Worm (Caenorhabditis elegans) whole organism, L4 larva: ENCODE measurements around the gene ZC250.4.
"Not testable (repeated sequence)": the region's sequence is repeated elsewhere in the genome, so short reads cannot be mapped to it uniquely, and the experiment has no call there.

ENCODE experiments used
- F44E2.7 ChIP-seq: fragments of 200-800 bp; sonication (Bioruptor generic); IDR thresholded peaks from 2 replicates; pipeline ENCODE4 v2.1.2; 2022; ENCODE audit warnings: missing genetic modification characterization, missing compliant biosample characterization
- F49E8.2 ChIP-seq: sonication (generic microtip); optimal IDR thresholded peaks from 2 replicates; lab custom pipeline; 2016; ENCODE audit warnings: missing compliant biosample characterization, mild to moderate bottlenecking, missing genetic modification characterization, borderline replicate concordance
- T20F7.1 ChIP-seq: fragments of 200-800 bp; sonication (Bioruptor generic); optimal IDR thresholded peaks from 2 replicates; lab custom pipeline; 2018; ENCODE audit warnings: mild to moderate bottlenecking, missing genetic modification characterization, missing compliant biosample characterization
- T26A8.4 ChIP-seq: fragments of 200-800 bp; sonication (Bioruptor generic); IDR thresholded peaks from 2 replicates; pipeline ENCODE4 v1.3.6; 2022; ENCODE audit warnings: missing genetic modification characterization, missing compliant biosample characterization
- Y48G9A.11 ChIP-seq: fragments of 200-800 bp; sonication (Bioruptor generic); IDR thresholded peaks from 2 replicates; pipeline ENCODE4 v1.3.6; 2022; ENCODE audit warnings: missing genetic modification reagents, missing genetic modification characterization, missing compliant biosample characterization
- ZK337.2 ChIP-seq: fragments of 200-800 bp; sonication (Bioruptor generic); IDR thresholded peaks from 2 replicates; pipeline ENCODE4 v1.3.6; 2022; ENCODE audit warnings: missing genetic modification reagents, missing genetic modification characterization, missing compliant biosample characterization
- aha-1 ChIP-seq: fragments of 150-350 bp; peaks from one replicate; lab custom pipeline; 2014; ENCODE audit warnings: missing biosample characterization, missing genetic modification characterization
- arid-1 ChIP-seq: fragments of 200-800 bp; sonication (Bioruptor generic); conservative IDR thresholded peaks from 2 replicates; pipeline ENCODE4 v1.3.6; 2022; ENCODE audit warnings: missing genetic modification reagents, missing genetic modification characterization, missing compliant biosample characterization
- ceh-20 ChIP-seq: fragments of 200-800 bp; sonication (Bioruptor generic); IDR thresholded peaks from 2 replicates; pipeline ENCODE4 v1.3.6; 2022; ENCODE audit warnings: missing genetic modification reagents, missing genetic modification characterization, missing compliant biosample characterization
- ceh-44 ChIP-seq: fragments of 200-800 bp; sonication (Bioruptor generic); IDR thresholded peaks from 2 replicates; pipeline ENCODE4 v1.3.6; 2022; ENCODE audit warnings: missing genetic modification reagents, missing genetic modification characterization, missing compliant biosample characterization
- ctbp-1 ChIP-seq: fragments of 200-800 bp; sonication (Bioruptor generic); IDR thresholded peaks from 2 replicates; pipeline ENCODE4 v1.3.6; 2022; ENCODE audit warnings: missing genetic modification reagents, missing genetic modification characterization, missing compliant biosample characterization
- daf-16 ChIP-seq, 3 experiments: sonication (generic microtip); optimal IDR thresholded peaks; 2 replicates each; lab custom pipeline; 2016 to 2017; ENCODE audit warnings: missing genetic modification characterization in 3 of 3, missing genetic modification reagents in 3 of 3, mild to moderate bottlenecking in 2 of 3, missing compliant biosample characterization in 2 of 3, missing biosample characterization in 1 of 3, moderate library complexity in 1 of 3
- daf-19 ChIP-seq: fragments of 200-800 bp; sonication (Bioruptor generic); conservative IDR thresholded peaks from 2 replicates; pipeline ENCODE4 v1.3.6; 2022; ENCODE audit warnings: missing genetic modification characterization, missing compliant biosample characterization
- dmd-6 ChIP-seq: fragments of 200-800 bp; sonication (Bioruptor generic); IDR thresholded peaks from 2 replicates; pipeline ENCODE4 v1.3.6; 2022; ENCODE audit warnings: missing genetic modification reagents, missing genetic modification characterization, missing compliant biosample characterization
- dmd-9 ChIP-seq: fragments of 200-800 bp; sonication (Bioruptor generic); IDR thresholded peaks from 2 replicates; pipeline ENCODE4 v1.3.6; 2022; ENCODE audit warnings: missing genetic modification reagents, missing genetic modification characterization, missing compliant biosample characterization
- dpl-1 ChIP-seq: fragments of 150-350 bp; optimal IDR thresholded peaks from 2 replicates; lab custom pipeline; 2014; ENCODE audit warnings: missing biosample characterization, missing genetic modification reagents, missing genetic modification characterization
- dve-1 ChIP-seq: sonication (generic microtip); optimal IDR thresholded peaks from 2 replicates; lab custom pipeline; 2017; ENCODE audit warnings: antibody characterized with exemption, mild to moderate bottlenecking, missing genetic modification characterization, missing compliant biosample characterization; ENCODE audit not compliant: insufficient read depth
- egl-43 ChIP-seq: fragments of 200-800 bp; sonication (Bioruptor generic); IDR thresholded peaks from 2 replicates; pipeline ENCODE4 v1.3.6; 2022; ENCODE audit warnings: missing genetic modification reagents, missing genetic modification characterization, missing compliant biosample characterization
- hif-1 ChIP-seq, 2 experiments: sonication (generic microtip); optimal IDR thresholded peaks; 2 replicates each; lab custom pipeline; 2016 to 2017; ENCODE audit warnings: missing compliant biosample characterization in 2 of 2, missing genetic modification characterization in 2 of 2, missing genetic modification reagents in 2 of 2, missing genotype in 2 of 2, mild to moderate bottlenecking in 1 of 2
- hlh-11 ChIP-seq: fragments of 200-800 bp; sonication (Bioruptor generic); optimal IDR thresholded peaks from 2 replicates; lab custom pipeline; 2018; ENCODE audit warnings: mild to moderate bottlenecking, missing genetic modification characterization, missing compliant biosample characterization
- hlh-30 ChIP-seq: sonication (generic microtip); optimal IDR thresholded peaks from 2 replicates; lab custom pipeline; 2017; ENCODE audit warnings: antibody characterized with exemption, mild to moderate bottlenecking, missing genetic modification characterization, missing compliant biosample characterization; ENCODE audit not compliant: insufficient read depth
- hmg-1.1 ChIP-seq: fragments of 200-800 bp; sonication (Bioruptor generic); IDR thresholded peaks from 2 replicates; pipeline ENCODE4 v1.3.6; 2022; ENCODE audit warnings: missing genetic modification reagents, missing genetic modification characterization, missing compliant biosample characterization
- lim-7 ChIP-seq: fragments of 200-800 bp; sonication (Bioruptor generic); IDR thresholded peaks from 2 replicates; pipeline ENCODE4 v1.3.6; 2022; ENCODE audit warnings: missing genetic modification characterization, missing compliant biosample characterization
- lin-1 ChIP-seq: fragments of 200-800 bp; sonication (Bioruptor generic); IDR thresholded peaks from 2 replicates; pipeline ENCODE4 v1.3.6; 2022; ENCODE audit warnings: missing genetic modification reagents, missing genetic modification characterization, missing compliant biosample characterization
- lin-13 ChIP-seq: fragments of 150-350 bp; optimal IDR thresholded peaks from 2 replicates; lab custom pipeline; 2014; ENCODE audit warnings: missing biosample characterization, missing genetic modification reagents, missing genetic modification characterization
- lin-29 ChIP-seq: fragments of 200-800 bp; sonication (Bioruptor generic); IDR thresholded peaks from 2 replicates; pipeline ENCODE4 v1.3.6; 2022; ENCODE audit warnings: missing genetic modification reagents, missing genetic modification characterization, missing compliant biosample characterization
- lin-38 ChIP-seq: fragments of 200-800 bp; sonication (Bioruptor generic); IDR thresholded peaks from 2 replicates; pipeline ENCODE4 v1.3.6; 2022; ENCODE audit warnings: missing genetic modification reagents, missing genetic modification characterization, missing compliant biosample characterization
- lsy-2 ChIP-seq, 2 experiments: fragments of 150-350 bp in 1 of 2; sonication (generic microtip) in 1 of 2; optimal IDR thresholded peaks; 2 replicates each; lab custom pipeline; 2014 to 2017; ENCODE audit warnings: missing biosample characterization in 2 of 2, missing genetic modification characterization in 2 of 2
- madf-9 ChIP-seq: fragments of 200-800 bp; sonication (Bioruptor generic); conservative IDR thresholded peaks from 2 replicates; pipeline ENCODE4 v1.3.6; 2022; ENCODE audit warnings: missing genetic modification reagents, missing genetic modification characterization, missing compliant biosample characterization
- mdt-29 ChIP-seq: fragments of 200-800 bp; sonication (Bioruptor generic); IDR thresholded peaks from 2 replicates; pipeline ENCODE4 v1.3.6; 2022; ENCODE audit warnings: missing genetic modification reagents, missing genetic modification characterization, missing compliant biosample characterization
- mep-1 ChIP-seq: fragments of 150-350 bp; sonication (generic microtip); optimal IDR thresholded peaks from 3 replicates; lab custom pipeline; 2014; ENCODE audit warnings: missing biosample characterization, missing genetic modification characterization
- mes-2 ChIP-seq: sonication (generic microtip); optimal IDR thresholded peaks from 2 replicates; lab custom pipeline; 2016; ENCODE audit warnings: missing genotype, mild to moderate bottlenecking, missing genetic modification characterization, missing compliant biosample characterization; ENCODE audit not compliant: poor library complexity, severe bottlenecking
- mxl-2 ChIP-seq: fragments of 200-800 bp; sonication (Bioruptor generic); conservative IDR thresholded peaks from 2 replicates; pipeline ENCODE4 v1.3.6; 2022; ENCODE audit warnings: missing genetic modification reagents, missing genetic modification characterization, missing compliant biosample characterization
- nhr-102 ChIP-seq: sonication (generic microtip); optimal IDR thresholded peaks from 2 replicates; lab custom pipeline; 2016; ENCODE audit warnings: mild to moderate bottlenecking, missing genetic modification characterization, moderate library complexity, missing compliant biosample characterization
- nhr-28 ChIP-seq: fragments of 150-350 bp; optimal IDR thresholded peaks from 2 replicates; lab custom pipeline; 2014; ENCODE audit warnings: missing biosample characterization, missing genetic modification characterization
- nhr-41 ChIP-seq: fragments of 200-800 bp; sonication (Bioruptor generic); IDR thresholded peaks from 2 replicates; pipeline ENCODE4 v1.3.6; 2022; ENCODE audit warnings: missing genetic modification reagents, missing genetic modification characterization, missing compliant biosample characterization
- nhr-42 ChIP-seq: fragments of 200-800 bp; sonication (Bioruptor generic); IDR thresholded peaks from 2 replicates; pipeline ENCODE4 v1.3.6; 2022; ENCODE audit warnings: missing genetic modification characterization, missing compliant biosample characterization
- nhr-6 ChIP-seq: fragments of 150-350 bp; optimal IDR thresholded peaks from 2 replicates; lab custom pipeline; 2014; ENCODE audit warnings: missing biosample characterization, missing genetic modification characterization
- pha-4 ChIP-seq, 2 experiments: fragments of 150-350 bp in 1 of 2; fragments of 200-800 bp in 1 of 2; sonication (Bioruptor generic) in 1 of 2; IDR thresholded peaks in 1 of 2; optimal IDR thresholded peaks in 1 of 2; 2 replicates each; pipeline versions ENCODE4 v1.3.6 to Lab custom; 2014 to 2022; ENCODE audit warnings: missing genetic modification characterization in 2 of 2, missing genetic modification reagents in 2 of 2, missing biosample characterization in 1 of 2, missing compliant biosample characterization in 1 of 2
- php-3 ChIP-seq: fragments of 200-800 bp; sonication (Bioruptor generic); IDR thresholded peaks from 2 replicates; pipeline ENCODE4 v1.3.6; 2022; ENCODE audit warnings: missing genetic modification reagents, missing genetic modification characterization, missing compliant biosample characterization
- saeg-2 ChIP-seq: fragments of 200-800 bp; sonication (Bioruptor generic); IDR thresholded peaks from 2 replicates; pipeline ENCODE4 v1.3.6; 2022; ENCODE audit warnings: missing genetic modification reagents, missing genetic modification characterization, missing compliant biosample characterization
- set-16 ChIP-seq: fragments of 200-800 bp; sonication (Bioruptor generic); IDR thresholded peaks from 2 replicates; pipeline ENCODE4 v1.3.6; 2022; ENCODE audit warnings: missing genetic modification reagents, missing genetic modification characterization, missing compliant biosample characterization
- snpc-1.2 ChIP-seq: fragments of 200-800 bp; sonication (Bioruptor generic); IDR thresholded peaks from 2 replicates; pipeline ENCODE4 v1.3.6; 2022; ENCODE audit warnings: missing genetic modification reagents, missing genetic modification characterization, missing compliant biosample characterization
- tra-1 ChIP-seq: fragments of 200-800 bp; sonication (Bioruptor generic); IDR thresholded peaks from 2 replicates; pipeline ENCODE4 v1.3.6; 2022; ENCODE audit warnings: missing genetic modification reagents, missing genetic modification characterization, missing compliant biosample characterization
- unc-130 ChIP-seq: sonication (generic microtip); optimal IDR thresholded peaks from 2 replicates; lab custom pipeline; 2016; ENCODE audit warnings: missing genetic modification reagents, missing genetic modification characterization, missing compliant biosample characterization
- vab-7 ChIP-seq: fragments of 200-800 bp; sonication (Bioruptor generic); IDR thresholded peaks from 2 replicates; pipeline ENCODE4 v1.3.6; 2022; ENCODE audit warnings: missing genetic modification reagents, missing genetic modification characterization, missing compliant biosample characterization
- zfp-3 ChIP-seq: fragments of 200-800 bp; sonication (Bioruptor generic); conservative IDR thresholded peaks from 2 replicates; pipeline ENCODE4 v1.3.6; 2022; ENCODE audit warnings: missing genetic modification reagents, missing genetic modification characterization, missing compliant biosample characterization
- zip-11 ChIP-seq: fragments of 200-800 bp; sonication (Bioruptor generic); IDR thresholded peaks from 2 replicates; pipeline ENCODE4 v1.3.6; 2022; ENCODE audit warnings: missing genetic modification characterization, missing compliant biosample characterization

ZC250.4 gene

DNA sequence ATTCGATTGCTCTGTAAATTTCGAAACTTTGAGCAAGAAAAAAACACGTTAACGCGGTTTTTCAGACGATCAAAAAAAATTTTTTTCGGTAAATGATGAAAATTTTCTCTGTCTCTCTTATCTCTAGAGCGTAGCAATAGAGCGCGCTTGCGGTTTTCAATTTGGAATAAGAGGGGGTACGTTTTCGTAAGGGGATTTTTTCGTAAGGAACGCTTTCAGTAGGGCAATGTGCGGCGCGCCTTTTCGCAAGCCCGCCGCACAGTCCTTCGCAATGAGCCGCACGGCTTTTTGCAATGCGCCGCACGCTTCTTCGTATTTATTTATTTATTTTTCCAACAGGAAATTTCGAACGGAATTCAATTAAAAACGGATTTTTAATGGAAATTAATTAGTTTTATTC lies 36.0 kb downstream of the ZC250.4 start, which contains the start of gene F44E7.4:
Gene F44E7.4 (minus strand): TSS at position 13 of the 400 bp plus-strand sequence.
- TF ChIP-seq lin-13 (GFP tag; lab: Kevin White, UChicago): peak; percentile 17
- TF ChIP-seq mdt-29: peak; percentile 70; the same call in 1 of the 2 replicates
- peak; percentile 98 for TF ChIP-seq lin-38 (GFP tag; lab: Robert Waterston, UW)
- TF ChIP-seq php-3: peak; percentile 85
- peak; percentile 62 for TF ChIP-seq mep-1
- TF ChIP-seq dpl-1 (GFP tag; lab: Kevin White, UChicago): peak; percentile 7
- peak; percentile 79 for TF ChIP-seq lim-7
- peak; percentile 24 for TF ChIP-seq F49E8.2
- not testable (repeated sequence) for TF ChIP-seq daf-16 (GFP tag; optimal IDR thresholded peaks at IDR 0.05; lab: Kevin White, UChicago); pha-4 (tag; optimal IDR thresholded peaks at IDR 0.05; lab: Kevin White, UChicago)
- TF ChIP-seq daf-16 (tag; optimal IDR thresholded peaks at IDR 0.05; lab: Kevin White, UChicago): peak; percentile 6
- peak; percentile 38 for TF ChIP-seq nhr-28 (tag; lab: Kevin White, UChicago)
- TF ChIP-seq T26A8.4: peak; percentile 95
- peak; percentile 28 for TF ChIP-seq hlh-30 (tag; lab: Kevin White, UChicago)
- peak; percentile 32 for TF ChIP-seq hlh-11
- peak; percentile 81 for TF ChIP-seq lin-29
- TF ChIP-seq daf-19 (GFP tag; lab: Robert Waterston, UW): 0 out of 2 replicates have a peak, but pooled peaks have one; percentile 18
- peak; percentile 1 for TF ChIP-seq T20F7.1 (GFP tag; lab: Kevin White, UChicago)
- peak; percentile 89 for TF ChIP-seq dmd-9 (GFP tag; lab: Robert Waterston, UW)
- TF ChIP-seq hmg-1.1 (GFP tag; lab: Robert Waterston, UW): peak; percentile 97
- TF ChIP-seq nhr-6: peak; percentile 25
- TF ChIP-seq vab-7: peak; percentile 96
- peak; percentile 90 for TF ChIP-seq snpc-1.2
- TF ChIP-seq F44E2.7 (GFP tag; lab: Robert Waterston, UW): 0 out of 2 replicates have a peak, but pooled peaks have one; percentile 36
- TF ChIP-seq egl-43 (GFP tag; lab: Robert Waterston, UW): peak; percentile 92
- peak; percentile 95 for TF ChIP-seq arid-1 (GFP tag; lab: Robert Waterston, UW)
- TF ChIP-seq nhr-41 (GFP tag; lab: Robert Waterston, UW): peak; percentile 86
- peak; percentile 82 for TF ChIP-seq dmd-6
- peak; percentile 9 for TF ChIP-seq nhr-102 (tag; lab: Kevin White, UChicago)
- TF ChIP-seq madf-9: peak; percentile 79
- TF ChIP-seq mxl-2: peak; percentile 74
- TF ChIP-seq pha-4 (GFP tag; IDR thresholded peaks at IDR 0.05; lab: Robert Waterston, UW): peak; percentile 91
- TF ChIP-seq ctbp-1: peak; percentile 85
- TF ChIP-seq tra-1 (GFP tag; lab: Robert Waterston, UW): peak; percentile 79; the same call in 1 of the 2 replicates
- peak; percentile 81 for TF ChIP-seq ZK337.2 (GFP tag; lab: Robert Waterston, UW)
- peak; percentile 87 for TF ChIP-seq nhr-42 (GFP tag; lab: Robert Waterston, UW)
- TF ChIP-seq ceh-20 (GFP tag; lab: Robert Waterston, UW): peak; percentile 90
- peak in 1 of 2 experiments; percentile 20 for TF ChIP-seq hif-1 (tag; optimal IDR thresholded peaks at IDR 0.05; lab: Kevin White, UChicago)
- TF ChIP-seq Y48G9A.11 (GFP tag; lab: Robert Waterston, UW): peak; percentile 88
- peak; percentile 92 for TF ChIP-seq ceh-44
- TF ChIP-seq unc-130 (GFP tag; lab: Kevin White, UChicago): peak; percentile 14
- peak; percentile 91 for TF ChIP-seq lin-1 (GFP tag; lab: Robert Waterston, UW)
- TF ChIP-seq mes-2 (tag; lab: Kevin White, UChicago): peak; percentile 77
- peak; percentile 24 for TF ChIP-seq dve-1
- peak; percentile 82 for TF ChIP-seq aha-1 (tag; lab: Kevin White, UChicago)
- TF ChIP-seq zip-11 (GFP tag; lab: Robert Waterston, UW): peak; percentile 83; the same call in 1 of the 2 replicates
- peak; percentile 76; the same call in 1 of the 2 replicates for TF ChIP-seq zfp-3 (GFP tag; lab: Robert Waterston, UW)
- peak in 1 of 2 experiments; percentile 51 for TF ChIP-seq lsy-2 (tag; optimal IDR thresholded peaks at IDR 0.05; lab: Kevin White, UChicago)
- TF ChIP-seq saeg-2: peak; percentile 82
- TF ChIP-seq set-16: peak; percentile 61
